Worm (Caenorhabditis elegans) whole organism, mixed stage, embryonic: ENCODE results near the gene srt-6.

ENCODE experiments used
- blmp-1 ChIP-seq: fragments of 150-350 bp; optimal IDR thresholded peaks from 2 replicates; lab custom pipeline; 2014; ENCODE audit warnings: missing biosample characterization, missing genetic modification characterization
- elt-1 ChIP-seq: sonication (generic microtip); optimal IDR thresholded peaks from 2 replicates; lab custom pipeline; 2017; ENCODE audit warnings: missing genetic modification characterization, mild to moderate bottlenecking, missing compliant biosample characterization, antibody characterized with exemption, moderate library complexity, borderline replicate concordance; ENCODE audit not compliant: insufficient read depth
- lsy-2 ChIP-seq: fragments of 150-350 bp; optimal IDR thresholded peaks from 2 replicates; lab custom pipeline; 2014; ENCODE audit warnings: missing biosample characterization, missing genetic modification characterization
- nhr-12 ChIP-seq: fragments of 150-350 bp; optimal IDR thresholded peaks from 2 replicates; lab custom pipeline; 2014; ENCODE audit warnings: missing biosample characterization, missing genetic modification characterization
- nhr-237 ChIP-seq: fragments of 150-350 bp; optimal IDR thresholded peaks from 2 replicates; lab custom pipeline; 2014; ENCODE audit warnings: missing biosample characterization, missing genetic modification characterization
- nhr-76 ChIP-seq: sonication (generic microtip); optimal IDR thresholded peaks from 2 replicates; lab custom pipeline; 2017; ENCODE audit warnings: missing biosample characterization, missing genetic modification characterization
- sem-2 ChIP-seq: fragments of 200-800 bp; sonication (Bioruptor generic); optimal IDR thresholded peaks from 2 replicates; lab custom pipeline; 2018; ENCODE audit warnings: mild to moderate bottlenecking, missing genetic modification characterization, missing compliant biosample characterization
- unc-39 ChIP-seq: fragments of 150-350 bp; optimal IDR thresholded peaks from 2 replicates; lab custom pipeline; 2014; ENCODE audit warnings: missing biosample characterization, missing genetic modification characterization
- unc-62 ChIP-seq: fragments of 150-350 bp; optimal IDR thresholded peaks from 2 replicates; lab custom pipeline; 2014; ENCODE audit warnings: missing biosample characterization, missing genetic modification reagents, missing genetic modification characterization

ce11 chrV:7386052-7386573, 22.5 kb downstream of the srt-6 start, which contains the start of gene srp-6:
- no peak for TF ChIP-seq unc-39 (tag; lab: Kevin White, UChicago)
- no peak for TF ChIP-seq blmp-1 (tag; lab: Kevin White, UChicago)
- no peak for TF ChIP-seq nhr-237
- TF ChIP-seq sem-2 (GFP tag; lab: Kevin White, UChicago), result no peak
- TF ChIP-seq unc-62, result no peak
- no peak for TF ChIP-seq nhr-76 (tag; lab: Kevin White, UChicago)
- no peak for TF ChIP-seq nhr-12 (tag; lab: Kevin White, UChicago)
- no peak for TF ChIP-seq elt-1
- no peak for TF ChIP-seq lsy-2 (tag; lab: Kevin White, UChicago)
